Worm (Caenorhabditis elegans) whole organism, L2 larva: Measurements from ENCODE around the gene set-6.

Source experiments
- C34F6.9 ChIP-seq: fragments of 150-350 bp; optimal IDR thresholded peaks from 2 replicates; lab custom pipeline; 2014; ENCODE audit warnings: missing biosample characterization, missing genetic modification characterization
- F13H6.1 ChIP-seq: sonication (generic microtip); optimal IDR thresholded peaks from 2 replicates; lab custom pipeline; 2016; ENCODE audit warnings: missing genetic modification characterization, missing compliant biosample characterization
- R02D3.7 ChIP-seq: fragments of 150-350 bp; optimal IDR thresholded peaks from 2 replicates; lab custom pipeline; 2014; ENCODE audit warnings: missing biosample characterization, missing genetic modification characterization
- Y55F3AM.14 ChIP-seq: fragments of 200-800 bp; sonication (Bioruptor generic); optimal IDR thresholded peaks from 2 replicates; lab custom pipeline; 2018; ENCODE audit warnings: mild to moderate bottlenecking, missing genetic modification characterization, missing compliant biosample characterization
- alr-1 ChIP-seq: fragments of 150-350 bp; optimal IDR thresholded peaks from 2 replicates; lab custom pipeline; 2014; ENCODE audit warnings: missing biosample characterization, missing genetic modification characterization
- ama-1 ChIP-seq: fragments of 150-350 bp; optimal IDR thresholded peaks from 2 replicates; lab custom pipeline; 2018; ENCODE audit warnings: inconsistent platforms
- blmp-1 ChIP-seq: sonication (generic microtip); optimal IDR thresholded peaks from 2 replicates; lab custom pipeline; 2017; ENCODE audit warnings: missing genetic modification characterization, mild to moderate bottlenecking, missing compliant biosample characterization, antibody characterized with exemption, moderate library complexity; ENCODE audit not compliant: insufficient read depth
- ceh-16 ChIP-seq: fragments of 150-350 bp; optimal IDR thresholded peaks from 2 replicates; lab custom pipeline; 2014; ENCODE audit warnings: missing biosample characterization, missing genetic modification characterization
- ceh-82 ChIP-seq: fragments of 150-350 bp; optimal IDR thresholded peaks from 2 replicates; lab custom pipeline; 2014; ENCODE audit warnings: missing biosample characterization, missing genetic modification characterization
- crh-2 ChIP-seq: sonication (generic microtip); optimal IDR thresholded peaks from 2 replicates; lab custom pipeline; 2017; ENCODE audit warnings: missing biosample characterization, missing genetic modification characterization
- dmd-4 ChIP-seq: sonication (generic microtip); optimal IDR thresholded peaks from 2 replicates; lab custom pipeline; 2017; ENCODE audit warnings: missing biosample characterization, missing genetic modification characterization
- egl-27 ChIP-seq: sonication (generic microtip); optimal IDR thresholded peaks from 3 replicates; lab custom pipeline; 2017; ENCODE audit warnings: missing biosample characterization, missing genetic modification reagents, missing genetic modification characterization
- elt-1 ChIP-seq: fragments of 150-350 bp; optimal IDR thresholded peaks from 2 replicates; lab custom pipeline; 2014; ENCODE audit warnings: missing biosample characterization, missing genetic modification characterization
- elt-3 ChIP-seq: sonication (generic microtip); optimal IDR thresholded peaks from 2 replicates; lab custom pipeline; 2017; ENCODE audit warnings: missing biosample characterization, missing genetic modification characterization
- fos-1 ChIP-seq: fragments of 150-350 bp; optimal IDR thresholded peaks from 2 replicates; lab custom pipeline; 2014; ENCODE audit warnings: missing biosample characterization, missing genetic modification characterization
- gmeb-1 ChIP-seq: fragments of 150-350 bp; optimal IDR thresholded peaks from 2 replicates; lab custom pipeline; 2014; ENCODE audit warnings: missing biosample characterization, missing genetic modification characterization
- lin-11 ChIP-seq: fragments of 150-350 bp; sonication (generic microtip); optimal IDR thresholded peaks from 2 replicates; lab custom pipeline; 2014; ENCODE audit warnings: missing biosample characterization, missing genetic modification characterization, inconsistent platforms, mixed read lengths
- lin-13 ChIP-seq: fragments of 150-350 bp; optimal IDR thresholded peaks from 2 replicates; lab custom pipeline; 2014; ENCODE audit warnings: missing biosample characterization, missing genetic modification reagents, missing genetic modification characterization
- lin-39 ChIP-seq: fragments of 150-350 bp; optimal IDR thresholded peaks from 2 replicates; lab custom pipeline; 2014; ENCODE audit warnings: missing biosample characterization, missing genetic modification reagents, missing genetic modification characterization
- lsy-2 ChIP-seq, 2 experiments: fragments of 150-350 bp in 1 of 2; sonication (generic microtip) in 1 of 2; optimal IDR thresholded peaks; 2 replicates each; lab custom pipeline; 2014 to 2017; ENCODE audit warnings: missing biosample characterization in 2 of 2, missing genetic modification characterization in 2 of 2
- mab-5 ChIP-seq: fragments of 150-350 bp; optimal IDR thresholded peaks from 2 replicates; lab custom pipeline; 2014; ENCODE audit warnings: missing biosample characterization, missing genetic modification characterization
- mbf-1 ChIP-seq: sonication (generic microtip); optimal IDR thresholded peaks from 2 replicates; lab custom pipeline; 2017; ENCODE audit warnings: missing biosample characterization, missing genetic modification characterization
- mdl-1 ChIP-seq, 2 experiments: fragments of 150-350 bp in 1 of 2; sonication (generic microtip) in 1 of 2; optimal IDR thresholded peaks; 2 replicates each; lab custom pipeline; 2017; ENCODE audit warnings: missing biosample characterization in 2 of 2, missing genetic modification characterization in 2 of 2
- nhr-10 ChIP-seq: sonication (generic microtip); optimal IDR thresholded peaks from 2 replicates; lab custom pipeline; 2017; ENCODE audit warnings: missing biosample characterization, missing genetic modification characterization
- nhr-12 ChIP-seq: fragments of 150-350 bp; optimal IDR thresholded peaks from 2 replicates; lab custom pipeline; 2014; ENCODE audit warnings: missing biosample characterization, missing genetic modification characterization
- nhr-129 ChIP-seq: fragments of 150-350 bp; optimal IDR thresholded peaks from 2 replicates; lab custom pipeline; 2014; ENCODE audit warnings: missing biosample characterization, missing genetic modification characterization
- nhr-21 ChIP-seq: fragments of 150-350 bp; optimal IDR thresholded peaks from 2 replicates; lab custom pipeline; 2014; ENCODE audit warnings: missing biosample characterization, missing genetic modification characterization
- nhr-23 ChIP-seq: fragments of 150-350 bp; optimal IDR thresholded peaks from 2 replicates; lab custom pipeline; 2014; ENCODE audit warnings: missing biosample characterization, missing genetic modification reagents, missing genetic modification characterization
- nhr-237 ChIP-seq: fragments of 150-350 bp; optimal IDR thresholded peaks from 2 replicates; lab custom pipeline; 2014; ENCODE audit warnings: missing biosample characterization, missing genetic modification characterization
- nhr-25 ChIP-seq: fragments of 150-350 bp; sonication (generic microtip); optimal IDR thresholded peaks from 3 replicates; lab custom pipeline; 2014; ENCODE audit warnings: missing biosample characterization, missing genetic modification characterization
- nhr-6 ChIP-seq: fragments of 150-350 bp; optimal IDR thresholded peaks from 2 replicates; lab custom pipeline; 2014; ENCODE audit warnings: missing biosample characterization, missing genetic modification characterization
- peb-1 ChIP-seq: fragments of 150-350 bp; optimal IDR thresholded peaks from 2 replicates; lab custom pipeline; 2014; ENCODE audit warnings: missing biosample characterization, missing genetic modification characterization
- sem-4 ChIP-seq: fragments of 150-350 bp; optimal IDR thresholded peaks from 2 replicates; lab custom pipeline; 2014; ENCODE audit warnings: missing biosample characterization, missing genetic modification reagents, missing genetic modification characterization
- skn-1 ChIP-seq: sonication (generic microtip); optimal IDR thresholded peaks from 2 replicates; lab custom pipeline; 2017; ENCODE audit warnings: missing biosample characterization, missing genetic modification characterization
- sma-3 ChIP-seq: sonication (generic microtip); optimal IDR thresholded peaks from 2 replicates; lab custom pipeline; 2016; ENCODE audit warnings: missing genetic modification reagents, missing genetic modification characterization, missing compliant biosample characterization
- sma-9 ChIP-seq, 2 experiments: fragments of 150-350 bp in 1 of 2; sonication (generic microtip) in 1 of 2; optimal IDR thresholded peaks; 2 replicates each; lab custom pipeline; 2014 to 2016; ENCODE audit warnings: missing genetic modification characterization in 2 of 2, mild to moderate bottlenecking in 1 of 2, missing biosample characterization in 1 of 2, missing compliant biosample characterization in 1 of 2, missing genetic modification reagents in 1 of 2, moderate library complexity in 1 of 2
- snpc-4 ChIP-seq: fragments of 150-350 bp; optimal IDR thresholded peaks from 2 replicates; lab custom pipeline; 2014; ENCODE audit warnings: missing biosample characterization, missing genetic modification characterization
- unc-39 ChIP-seq: fragments of 150-350 bp; optimal IDR thresholded peaks from 2 replicates; lab custom pipeline; 2014; ENCODE audit warnings: missing biosample characterization, missing genetic modification characterization
- unc-55 ChIP-seq: fragments of 150-350 bp; sonication (generic microtip); optimal IDR thresholded peaks from 3 replicates; lab custom pipeline; 2014; ENCODE audit warnings: missing biosample characterization, missing genetic modification reagents, missing genetic modification characterization
- unc-62 ChIP-seq: fragments of 150-350 bp; optimal IDR thresholded peaks from 2 replicates; lab custom pipeline; 2014; ENCODE audit warnings: missing biosample characterization, missing genetic modification reagents, missing genetic modification characterization
- ztf-11 ChIP-seq: sonication (generic microtip); optimal IDR thresholded peaks from 2 replicates; lab custom pipeline; 2017; ENCODE audit warnings: missing biosample characterization, missing genetic modification characterization
- ztf-4 ChIP-seq: fragments of 150-350 bp; optimal IDR thresholded peaks from 2 replicates; lab custom pipeline; 2014; ENCODE audit warnings: missing biosample characterization, missing genetic modification characterization

set-6 gene

ce11 chrX:11974629-11975085, at the start of gene set-6:
Gene set-6 (minus strand): TSS chrX:11974679.
- TF ChIP-seq nhr-6 (no peak), mab-5 (tag; lab: Kevin White, UChicago) (no peak), sem-4 (tag; lab: Kevin White, UChicago) (no peak), unc-62 (GFP tag; lab: Kevin White, UChicago) (no peak), sma-9 (GFP tag; optimal IDR thresholded peaks at IDR 0.05; lab: Kevin White, UChicago) (peak; percentile 47), sma-9 (tag; optimal IDR thresholded peaks at IDR 0.05; lab: Kevin White, UChicago) (no peak), lin-39 (tag; lab: Kevin White, UChicago) (no peak), F13H6.1 (peak; percentile 18), blmp-1 (no peak), egl-27 (tag; lab: Kevin White, UChicago) (no peak), lin-13 (peak; percentile 12), nhr-23 (no peak), snpc-4 (tag; lab: Kevin White, UChicago) (no peak), alr-1 (tag; lab: Kevin White, UChicago) (no peak), ama-1 (no peak), crh-2 (tag; lab: Kevin White, UChicago) (peak; percentile 10), ztf-4 (no peak), skn-1 (tag; lab: Kevin White, UChicago) (no peak), C34F6.9 (peak; percentile 62), Y55F3AM.14 (GFP tag; lab: Kevin White, UChicago) (no peak), peb-1 (tag; lab: Kevin White, UChicago) (no peak), R02D3.7 (tag; lab: Kevin White, UChicago) (no peak), mbf-1 (tag; lab: Kevin White, UChicago) (no peak), fos-1 (tag; lab: Kevin White, UChicago) (no peak), unc-55 (peak; percentile 71), elt-3 (tag; lab: Kevin White, UChicago) (no peak), nhr-12 (no peak), unc-39 (tag; lab: Kevin White, UChicago) (no peak), ceh-16 (tag; lab: Kevin White, UChicago) (no peak), elt-1 (no peak), lsy-2 (tag; optimal IDR thresholded peaks at IDR 0.05; lab: Kevin White, UChicago) (peak in 1 of 2 experiments; percentile 19), nhr-129 (peak; percentile 9)
- TF ChIP-seq, all 48 proteins: peak for 8

- TF ChIP-seq nhr-12 = no peak
- TF ChIP-seq alr-1 (tag; lab: Kevin White, UChicago) = no peak
- no peak for TF ChIP-seq lsy-2 (tag; optimal IDR thresholded peaks at IDR 0.05; lab: Kevin White, UChicago)
- TF ChIP-seq nhr-23 = no peak
- TF ChIP-seq Y55F3AM.14 (GFP tag; lab: Kevin White, UChicago) = no peak
- TF ChIP-seq dmd-4 = no peak
- TF ChIP-seq egl-27 (tag; lab: Kevin White, UChicago) = no peak
- no peak for TF ChIP-seq elt-3 (tag; lab: Kevin White, UChicago)
- no peak for TF ChIP-seq unc-62 (GFP tag; lab: Kevin White, UChicago)
- TF ChIP-seq, all 48 proteins: peak for 0
Observed at ce11 chrX:12022496-12022895, 48.0 kb upstream of the set-6 start.

ce11 chrX:12021446-12021845, 47.0 kb upstream of the set-6 start:
- TF ChIP-seq unc-55 (peak; percentile 20), lin-11 (tag; lab: Kevin White, UChicago) (no peak)

ce11 chrX:12017908-12018479, 43.5 kb upstream of the set-6 start, which contains the start of the genes nmat-1 and ucr-2.1:
Gene nmat-1 (minus strand): TSS chrX:12018043.
Gene ucr-2.1 (plus strand): TSS chrX:12018429.
- TF ChIP-seq ceh-82 (tag; lab: Kevin White, UChicago) = no peak
- no peak for TF ChIP-seq blmp-1
- TF ChIP-seq sma-3 = peak; percentile 89
- TF ChIP-seq ama-1 = no peak
- no peak for TF ChIP-seq elt-1
- peak; percentile 75 for TF ChIP-seq nhr-25 (tag; lab: Kevin White, UChicago)
- TF ChIP-seq mab-5 (tag; lab: Kevin White, UChicago) = no peak
- TF ChIP-seq crh-2 (tag; lab: Kevin White, UChicago) = peak; percentile 86
- peak; percentile 60 for TF ChIP-seq nhr-21 (tag; lab: Kevin White, UChicago)
- TF ChIP-seq nhr-10 (tag; lab: Kevin White, UChicago) = no peak
- TF ChIP-seq lin-11 (tag; lab: Kevin White, UChicago) = peak; percentile 63
- no peak for TF ChIP-seq Y55F3AM.14 (GFP tag; lab: Kevin White, UChicago)
- TF ChIP-seq F13H6.1 = peak; percentile 78
- TF ChIP-seq ztf-4 = no peak
- TF ChIP-seq gmeb-1 (tag; lab: Kevin White, UChicago) = peak; percentile 72
- no peak for TF ChIP-seq unc-39 (tag; lab: Kevin White, UChicago)
- TF ChIP-seq nhr-12 = no peak
- TF ChIP-seq sem-4 (tag; lab: Kevin White, UChicago) = peak; percentile 75
- peak; percentile 72 for TF ChIP-seq lin-13
- peak in 1 of 2 experiments; percentile 37 for TF ChIP-seq mdl-1 (tag; optimal IDR thresholded peaks at IDR 0.05; lab: Kevin White, UChicago)
- TF ChIP-seq lsy-2 (tag; optimal IDR thresholded peaks at IDR 0.05; lab: Kevin White, UChicago) = peak in 1 of 2 experiments; percentile 74
- TF ChIP-seq ceh-16 (tag; lab: Kevin White, UChicago) = peak; percentile 10
- TF ChIP-seq ztf-11 (tag; lab: Kevin White, UChicago) = no peak
- no peak for TF ChIP-seq nhr-237
- no peak for TF ChIP-seq lin-39 (tag; lab: Kevin White, UChicago)
- TF ChIP-seq C34F6.9 = peak; percentile 74
- peak; percentile 76 for TF ChIP-seq nhr-129
- peak; percentile 32 for TF ChIP-seq egl-27 (tag; lab: Kevin White, UChicago)
- TF ChIP-seq unc-55 = peak; percentile 76
- TF ChIP-seq R02D3.7 (tag; lab: Kevin White, UChicago) = no peak
- TF ChIP-seq nhr-6 = peak; percentile 55
- TF ChIP-seq fos-1 (tag; lab: Kevin White, UChicago) = peak; percentile 91
- no peak for TF ChIP-seq snpc-4 (tag; lab: Kevin White, UChicago)
